Worm (Caenorhabditis elegans) whole organism, L4/young adult: Measurements from ENCODE around the gene Y43F8B.11.

Experiments
- W03F9.2 ChIP-seq: fragments of 150-350 bp; optimal IDR thresholded peaks from 2 replicates; lab custom pipeline; 2014; ENCODE audit warnings: missing biosample characterization, missing genetic modification characterization
- dao-5 ChIP-seq: sonication (generic microtip); optimal IDR thresholded peaks from 2 replicates; lab custom pipeline; 2016; ENCODE audit warnings: missing genotype, missing genetic modification characterization, moderate library complexity, missing compliant biosample characterization
- him-1 ChIP-seq: sonication (generic microtip); optimal IDR thresholded peaks from 2 replicates; lab custom pipeline; 2016; ENCODE audit warnings: missing genotype, missing genetic modification reagents, missing genetic modification characterization, missing compliant biosample characterization

Y43F8B.11 gene

DNA sequence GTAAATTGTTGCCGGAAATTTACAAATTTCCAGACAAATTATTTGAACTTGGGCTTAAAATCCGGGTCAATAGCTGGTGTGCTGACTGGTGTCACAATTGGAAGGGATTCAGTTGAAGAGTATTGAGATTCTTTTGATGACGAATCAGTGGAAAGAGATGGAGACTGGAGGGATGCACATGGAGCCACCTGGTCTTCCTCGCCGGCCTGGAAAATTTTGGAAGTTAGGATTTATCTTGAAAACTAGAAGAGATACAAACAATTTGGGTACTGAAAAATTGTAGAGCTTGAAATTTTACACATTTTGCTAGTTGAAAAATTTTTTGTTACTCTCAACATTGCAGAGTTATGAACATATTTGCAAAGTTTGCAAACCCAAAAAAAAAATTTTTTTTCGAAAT lies 49.6 kb downstream of the Y43F8B.11 start:
- TF ChIP-seq him-1, result no peak
- TF ChIP-seq W03F9.2, result no peak
- TF ChIP-seq dao-5 (tag; lab: Kevin White, UChicago), result no peak

DNA sequence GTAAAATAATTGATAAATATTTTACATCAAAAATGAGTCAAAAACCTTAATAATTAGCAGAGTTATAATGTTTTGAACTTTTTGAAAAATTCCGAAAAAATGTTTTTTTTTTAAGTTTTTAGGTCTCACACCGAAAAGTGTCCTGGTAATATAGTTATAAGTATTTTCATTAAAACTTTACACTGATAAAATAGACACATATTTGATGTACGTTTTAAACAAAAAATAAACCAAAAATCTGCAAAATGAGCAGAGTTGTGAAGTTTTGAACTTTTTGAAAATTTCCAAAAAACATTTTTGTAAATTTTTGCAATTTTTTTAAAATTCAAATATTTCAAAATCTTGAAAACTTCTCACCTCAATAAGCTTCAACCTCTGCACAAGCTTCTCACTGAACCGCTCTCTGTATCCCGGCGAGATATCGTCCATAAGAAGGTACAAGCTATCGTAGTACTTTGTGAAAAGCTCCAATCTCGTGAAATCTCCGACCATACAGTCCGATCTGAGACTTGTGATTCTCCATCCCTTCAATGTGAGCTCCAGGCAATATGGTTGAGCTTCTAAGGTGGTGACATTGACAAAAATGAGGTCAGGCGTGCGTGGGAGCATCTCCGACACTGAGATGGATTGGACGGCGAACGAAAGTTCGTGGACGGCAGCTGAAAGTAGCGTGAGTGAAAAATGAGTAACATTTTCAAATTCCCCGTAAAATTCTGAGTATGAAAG lies 50.3 kb downstream of the Y43F8B.11 start:
- TF ChIP-seq dao-5 (tag; lab: Kevin White, UChicago), result no peak
- TF ChIP-seq W03F9.2, result no peak
- TF ChIP-seq him-1, result no peak

DNA sequence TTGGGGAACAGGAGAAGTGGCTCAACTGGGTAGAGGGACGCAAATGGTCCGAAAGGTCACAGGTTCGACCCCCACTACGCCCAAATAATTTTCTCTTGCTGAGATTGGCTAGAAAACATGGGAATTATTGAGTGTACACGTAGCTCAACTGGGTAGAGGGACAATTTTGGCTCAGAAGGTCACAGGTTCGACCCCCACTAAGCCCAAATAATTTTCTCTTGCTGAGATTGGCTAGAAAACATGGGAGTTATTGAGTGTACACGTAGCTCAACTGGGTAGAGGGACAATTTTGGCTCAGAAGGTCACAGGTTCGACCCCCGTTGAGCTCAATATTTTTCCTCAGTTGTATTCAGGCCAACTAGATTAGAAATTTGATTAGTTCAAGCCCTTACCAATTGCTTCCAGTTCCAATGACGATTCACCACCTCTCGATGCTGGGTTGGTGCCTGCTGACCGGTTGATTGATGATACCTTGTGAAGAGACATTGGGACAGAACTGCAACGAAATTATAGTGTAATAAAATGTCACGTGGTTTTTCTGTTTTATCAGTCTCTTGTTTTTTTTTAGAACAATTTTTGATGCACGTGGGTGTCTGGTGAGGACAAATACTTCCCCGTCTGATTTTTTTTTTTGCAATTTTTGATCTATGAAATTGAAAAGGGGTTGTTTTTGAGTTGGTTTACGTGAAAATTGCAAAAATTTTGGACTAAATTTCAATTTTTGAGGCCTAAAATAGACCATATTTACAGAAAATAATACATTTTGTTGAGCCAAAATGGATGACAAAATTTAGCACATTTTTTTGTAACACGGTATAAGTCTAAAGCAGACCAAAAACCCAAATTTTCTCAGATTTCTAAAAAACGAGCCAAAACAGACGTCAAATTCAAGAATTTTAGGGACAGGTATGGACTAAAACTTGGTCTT lies 51.1 kb downstream of the Y43F8B.11 start:
- TF ChIP-seq W03F9.2 (no peak), dao-5 (tag; lab: Kevin White, UChicago) (no peak), him-1 (no peak)
